Worm (Caenorhabditis elegans): ENCODE measurements around the gene ZK616.61.

- no peak for TF ChIP-seq snpc-4 (tag; optimal IDR thresholded peaks at IDR 0.05)
- no peak for TF ChIP-seq unc-39 (tag; optimal IDR thresholded peaks at IDR 0.05)
- no peak for TF ChIP-seq unc-130 (GFP tag; optimal IDR thresholded peaks at IDR 0.05)
- no peak for TF ChIP-seq pha-4 (GFP tag; IDR thresholded peaks at IDR 0.05)
- no peak for TF ChIP-seq pha-4 (tag; optimal IDR thresholded peaks at IDR 0.05)
- no peak for TF ChIP-seq T20F7.1 (GFP tag; optimal IDR thresholded peaks at IDR 0.05)
- TF ChIP-seq ama-1 (optimal IDR thresholded peaks at IDR 0.05) = no peak
- TF ChIP-seq dpl-1 (GFP tag; optimal IDR thresholded peaks at IDR 0.05) = no peak
- TF ChIP-seq R02D3.7 (tag; optimal IDR thresholded peaks at IDR 0.05) = no peak
- TF ChIP-seq saeg-2 (GFP tag; IDR thresholded peaks at IDR 0.05) = no peak
- TF ChIP-seq lin-15B (tag; optimal IDR thresholded peaks at IDR 0.05) = no peak
- no peak for TF ChIP-seq ztf-11 (tag; optimal IDR thresholded peaks at IDR 0.05)
- no peak for TF ChIP-seq F37D6.2 (tag; optimal IDR thresholded peaks at IDR 0.05)
Observed at ce11 chrIV:5381334-5381733, 24.1 kb upstream of the ZK616.61 start, which contains the start of gene F41H10.2.
